Worm (Caenorhabditis elegans) whole organism, L4 larva: Measurements from ENCODE around the gene F55D1.1.

Experiments used
- D1046.2 ChIP-seq: fragments of 200-800 bp; sonication (Bioruptor generic); IDR thresholded peaks from 2 replicates; pipeline ENCODE4 v1.3.6; 2022; ENCODE audit warnings: missing genetic modification characterization, missing compliant biosample characterization
- F44E2.7 ChIP-seq: fragments of 200-800 bp; sonication (Bioruptor generic); IDR thresholded peaks from 2 replicates; pipeline ENCODE4 v2.1.2; 2022; ENCODE audit warnings: missing genetic modification characterization, missing compliant biosample characterization
- F49E8.2 ChIP-seq: sonication (generic microtip); optimal IDR thresholded peaks from 2 replicates; lab custom pipeline; 2016; ENCODE audit warnings: missing compliant biosample characterization, mild to moderate bottlenecking, missing genetic modification characterization, borderline replicate concordance
- R02D3.7 ChIP-seq: fragments of 150-350 bp; sonication (generic microtip); optimal IDR thresholded peaks from 3 replicates; lab custom pipeline; 2014; ENCODE audit warnings: missing biosample characterization, missing genetic modification characterization
- Y48G9A.11 ChIP-seq: fragments of 200-800 bp; sonication (Bioruptor generic); IDR thresholded peaks from 2 replicates; pipeline ENCODE4 v1.3.6; 2022; ENCODE audit warnings: missing genetic modification reagents, missing genetic modification characterization, missing compliant biosample characterization
- Y5F2A.4 ChIP-seq: fragments of 200-800 bp; sonication (Bioruptor generic); optimal IDR thresholded peaks from 2 replicates; lab custom pipeline; 2018; ENCODE audit warnings: mild to moderate bottlenecking, missing genetic modification characterization, missing compliant biosample characterization
- ZK546.5 ChIP-seq, 2 experiments: sonication (generic microtip); optimal IDR thresholded peaks; 2 replicates each; lab custom pipeline; 2017; ENCODE audit warnings: missing biosample characterization in 2 of 2, missing genetic modification characterization in 2 of 2
- aly-2 ChIP-seq: sonication (generic microtip); optimal IDR thresholded peaks from 2 replicates; lab custom pipeline; 2018; ENCODE audit warnings: missing biosample characterization, missing genetic modification characterization
- attf-4 ChIP-seq: sonication (generic microtip); optimal IDR thresholded peaks from 3 replicates; lab custom pipeline; 2017; ENCODE audit warnings: missing biosample characterization, missing genetic modification characterization
- ceh-20 ChIP-seq: fragments of 200-800 bp; sonication (Bioruptor generic); IDR thresholded peaks from 2 replicates; pipeline ENCODE4 v1.3.6; 2022; ENCODE audit warnings: missing genetic modification reagents, missing genetic modification characterization, missing compliant biosample characterization
- ceh-28 ChIP-seq: fragments of 150-350 bp; optimal IDR thresholded peaks from 2 replicates; lab custom pipeline; 2014; ENCODE audit warnings: missing biosample characterization, missing genetic modification reagents, missing genetic modification characterization
- ceh-32 ChIP-seq: sonication (generic microtip); optimal IDR thresholded peaks from 2 replicates; lab custom pipeline; 2016; ENCODE audit warnings: mild to moderate bottlenecking, missing genetic modification characterization, missing compliant biosample characterization; ENCODE audit not compliant: poor library complexity
- ceh-44 ChIP-seq: fragments of 200-800 bp; sonication (Bioruptor generic); IDR thresholded peaks from 2 replicates; pipeline ENCODE4 v1.3.6; 2022; ENCODE audit warnings: missing genetic modification reagents, missing genetic modification characterization, missing compliant biosample characterization
- ces-1 ChIP-seq: fragments of 150-350 bp; sonication (generic microtip); optimal IDR thresholded peaks from 4 replicates; lab custom pipeline; 2014; ENCODE audit warnings: missing biosample characterization, missing genetic modification reagents, missing genetic modification characterization
- cey-2 ChIP-seq: sonication (generic microtip); optimal IDR thresholded peaks from 3 replicates; lab custom pipeline; 2017; ENCODE audit warnings: missing genetic modification characterization, mild to moderate bottlenecking, missing compliant biosample characterization, antibody characterized with exemption, borderline replicate concordance; ENCODE audit not compliant: insufficient read depth
- ctbp-1 ChIP-seq: fragments of 200-800 bp; sonication (Bioruptor generic); IDR thresholded peaks from 2 replicates; pipeline ENCODE4 v1.3.6; 2022; ENCODE audit warnings: missing genetic modification reagents, missing genetic modification characterization, missing compliant biosample characterization
- daf-12 ChIP-seq: fragments of 150-350 bp; optimal IDR thresholded peaks from 2 replicates; lab custom pipeline; 2014; ENCODE audit warnings: missing biosample characterization, missing genetic modification reagents, missing genetic modification characterization
- daf-16 ChIP-seq, 3 experiments: sonication (generic microtip); optimal IDR thresholded peaks; 2 replicates each; lab custom pipeline; 2016 to 2017; ENCODE audit warnings: missing genetic modification characterization in 3 of 3, missing genetic modification reagents in 3 of 3, mild to moderate bottlenecking in 2 of 3, missing compliant biosample characterization in 2 of 3, missing biosample characterization in 1 of 3, moderate library complexity in 1 of 3
- daf-19 ChIP-seq: fragments of 200-800 bp; sonication (Bioruptor generic); conservative IDR thresholded peaks from 2 replicates; pipeline ENCODE4 v1.3.6; 2022; ENCODE audit warnings: missing genetic modification characterization, missing compliant biosample characterization
- daf-8 ChIP-seq: fragments of 200-800 bp; sonication (Bioruptor generic); IDR thresholded peaks from 2 replicates; pipeline ENCODE4 v1.3.6; 2022; ENCODE audit warnings: missing genetic modification characterization, missing compliant biosample characterization
- dmd-8 ChIP-seq: fragments of 200-800 bp; sonication (Bioruptor generic); IDR thresholded peaks from 2 replicates; pipeline ENCODE4 v1.3.6; 2022; ENCODE audit warnings: missing genetic modification characterization, missing compliant biosample characterization
- fos-1 ChIP-seq: fragments of 150-350 bp; optimal IDR thresholded peaks from 2 replicates; lab custom pipeline; 2014; ENCODE audit warnings: missing biosample characterization, missing genetic modification characterization
- gei-8 ChIP-seq: fragments of 200-800 bp; sonication (Bioruptor generic); optimal IDR thresholded peaks from 2 replicates; lab custom pipeline; 2018; ENCODE audit warnings: mild to moderate bottlenecking, missing genetic modification characterization, missing compliant biosample characterization
- hif-1 ChIP-seq, 2 experiments: sonication (generic microtip); optimal IDR thresholded peaks; 2 replicates each; lab custom pipeline; 2016 to 2017; ENCODE audit warnings: missing compliant biosample characterization in 2 of 2, missing genetic modification characterization in 2 of 2, missing genetic modification reagents in 2 of 2, missing genotype in 2 of 2, mild to moderate bottlenecking in 1 of 2
- hlh-11 ChIP-seq: fragments of 200-800 bp; sonication (Bioruptor generic); optimal IDR thresholded peaks from 2 replicates; lab custom pipeline; 2018; ENCODE audit warnings: mild to moderate bottlenecking, missing genetic modification characterization, missing compliant biosample characterization
- hmg-1.1 ChIP-seq: fragments of 200-800 bp; sonication (Bioruptor generic); IDR thresholded peaks from 2 replicates; pipeline ENCODE4 v1.3.6; 2022; ENCODE audit warnings: missing genetic modification reagents, missing genetic modification characterization, missing compliant biosample characterization
- jun-1 ChIP-seq: fragments of 150-350 bp; optimal IDR thresholded peaks from 2 replicates; lab custom pipeline; 2014; ENCODE audit warnings: missing biosample characterization, missing genetic modification reagents, missing genetic modification characterization
- lin-15B ChIP-seq: fragments of 150-350 bp; sonication (generic microtip); optimal IDR thresholded peaks from 3 replicates; lab custom pipeline; 2014; ENCODE audit warnings: missing biosample characterization, missing genetic modification characterization
- lin-29 ChIP-seq: fragments of 200-800 bp; sonication (Bioruptor generic); IDR thresholded peaks from 2 replicates; pipeline ENCODE4 v1.3.6; 2022; ENCODE audit warnings: missing genetic modification reagents, missing genetic modification characterization, missing compliant biosample characterization
- lin-39 ChIP-seq: fragments of 150-350 bp; optimal IDR thresholded peaks from 2 replicates; lab custom pipeline; 2014; ENCODE audit warnings: missing biosample characterization, missing genetic modification reagents, missing genetic modification characterization
- lsy-2 ChIP-seq, 2 experiments: fragments of 150-350 bp in 1 of 2; sonication (generic microtip) in 1 of 2; optimal IDR thresholded peaks; 2 replicates each; lab custom pipeline; 2014 to 2017; ENCODE audit warnings: missing biosample characterization in 2 of 2, missing genetic modification characterization in 2 of 2
- madf-9 ChIP-seq: fragments of 200-800 bp; sonication (Bioruptor generic); conservative IDR thresholded peaks from 2 replicates; pipeline ENCODE4 v1.3.6; 2022; ENCODE audit warnings: missing genetic modification reagents, missing genetic modification characterization, missing compliant biosample characterization
- mdl-1 ChIP-seq, 2 experiments: fragments of 150-350 bp in 1 of 2; sonication (generic microtip) in 1 of 2; optimal IDR thresholded peaks; 2 replicates each; lab custom pipeline; 2014 to 2017; ENCODE audit warnings: missing biosample characterization in 2 of 2, missing genetic modification characterization in 2 of 2
- mes-2 ChIP-seq: sonication (generic microtip); optimal IDR thresholded peaks from 2 replicates; lab custom pipeline; 2016; ENCODE audit warnings: missing genotype, mild to moderate bottlenecking, missing genetic modification characterization, missing compliant biosample characterization; ENCODE audit not compliant: poor library complexity, severe bottlenecking
- nhr-10 ChIP-seq: fragments of 150-350 bp; optimal IDR thresholded peaks from 2 replicates; lab custom pipeline; 2014; ENCODE audit warnings: missing biosample characterization, missing genetic modification characterization
- nhr-11 ChIP-seq: fragments of 150-350 bp; optimal IDR thresholded peaks from 2 replicates; lab custom pipeline; 2014; ENCODE audit warnings: missing biosample characterization, missing genetic modification characterization
- nhr-25 ChIP-seq: sonication (generic microtip); optimal IDR thresholded peaks from 2 replicates; lab custom pipeline; 2017; ENCODE audit warnings: missing genetic modification characterization, mild to moderate bottlenecking, missing compliant biosample characterization, antibody characterized with exemption, moderate library complexity, borderline replicate concordance; ENCODE audit not compliant: insufficient read depth
- nhr-41 ChIP-seq: fragments of 200-800 bp; sonication (Bioruptor generic); IDR thresholded peaks from 2 replicates; pipeline ENCODE4 v1.3.6; 2022; ENCODE audit warnings: missing genetic modification reagents, missing genetic modification characterization, missing compliant biosample characterization
- pha-4 ChIP-seq, 2 experiments: fragments of 150-350 bp in 1 of 2; fragments of 200-800 bp in 1 of 2; sonication (Bioruptor generic) in 1 of 2; IDR thresholded peaks in 1 of 2; optimal IDR thresholded peaks in 1 of 2; 2 replicates each; pipeline versions ENCODE4 v1.3.6 to Lab custom; 2014 to 2022; ENCODE audit warnings: missing genetic modification characterization in 2 of 2, missing genetic modification reagents in 2 of 2, missing biosample characterization in 1 of 2, missing compliant biosample characterization in 1 of 2
- rbr-2 ChIP-seq: sonication (generic microtip); optimal IDR thresholded peaks from 2 replicates; lab custom pipeline; 2016; ENCODE audit warnings: missing genotype, missing genetic modification characterization, missing compliant biosample characterization
- saeg-2 ChIP-seq: fragments of 200-800 bp; sonication (Bioruptor generic); IDR thresholded peaks from 2 replicates; pipeline ENCODE4 v1.3.6; 2022; ENCODE audit warnings: missing genetic modification reagents, missing genetic modification characterization, missing compliant biosample characterization
- sdz-12 ChIP-seq: fragments of 200-800 bp; sonication (Bioruptor generic); optimal IDR thresholded peaks from 2 replicates; lab custom pipeline; 2018; ENCODE audit warnings: mild to moderate bottlenecking, missing genetic modification characterization, missing compliant biosample characterization
- snpc-1.2 ChIP-seq: fragments of 200-800 bp; sonication (Bioruptor generic); IDR thresholded peaks from 2 replicates; pipeline ENCODE4 v1.3.6; 2022; ENCODE audit warnings: missing genetic modification reagents, missing genetic modification characterization, missing compliant biosample characterization
- snpc-4 ChIP-seq: fragments of 150-350 bp; optimal IDR thresholded peaks from 2 replicates; lab custom pipeline; 2014; ENCODE audit warnings: missing biosample characterization, missing genetic modification characterization
- tra-1 ChIP-seq: fragments of 200-800 bp; sonication (Bioruptor generic); IDR thresholded peaks from 2 replicates; pipeline ENCODE4 v1.3.6; 2022; ENCODE audit warnings: missing genetic modification reagents, missing genetic modification characterization, missing compliant biosample characterization
- unc-130 ChIP-seq: sonication (generic microtip); optimal IDR thresholded peaks from 2 replicates; lab custom pipeline; 2016; ENCODE audit warnings: missing genetic modification reagents, missing genetic modification characterization, missing compliant biosample characterization
- unc-39 ChIP-seq: sonication (generic microtip); optimal IDR thresholded peaks from 2 replicates; lab custom pipeline; 2017; ENCODE audit warnings: missing biosample characterization, missing genetic modification characterization
- zfp-2 ChIP-seq: sonication (generic microtip); optimal IDR thresholded peaks from 2 replicates; lab custom pipeline; 2016; ENCODE audit warnings: mild to moderate bottlenecking, missing genetic modification characterization, missing compliant biosample characterization
- zip-2 ChIP-seq: fragments of 150-350 bp; optimal IDR thresholded peaks from 2 replicates; lab custom pipeline; 2014; ENCODE audit warnings: missing biosample characterization, missing genetic modification characterization
- ztf-11 ChIP-seq: fragments of 150-350 bp; optimal IDR thresholded peaks from 2 replicates; lab custom pipeline; 2014; ENCODE audit warnings: missing biosample characterization, missing genetic modification characterization

Gene F55D1.1

ce11 chrX:5475164-5475576 is 14.5 kb upstream of the F55D1.1 start (continued):
- no peak for TF ChIP-seq lin-29 (GFP tag; lab: Robert Waterston, UW)
- no peak for TF ChIP-seq ceh-20
- TF ChIP-seq cey-2 = no peak
- no peak for TF ChIP-seq saeg-2
- no peak for TF ChIP-seq F44E2.7 (GFP tag; lab: Robert Waterston, UW)
- peak; percentile 72; the same call in 1 of the 2 replicates for TF ChIP-seq tra-1
- TF ChIP-seq nhr-10 (tag; lab: Kevin White, UChicago) = no peak
- TF ChIP-seq dmd-8 = no peak
- no peak for TF ChIP-seq daf-16 (GFP tag; optimal IDR thresholded peaks at IDR 0.05; lab: Kevin White, UChicago)
- peak; percentile 34 for TF ChIP-seq daf-16 (tag; optimal IDR thresholded peaks at IDR 0.05; lab: Kevin White, UChicago)
- no peak for TF ChIP-seq ZK546.5 (tag; optimal IDR thresholded peaks at IDR 0.05; lab: Kevin White, UChicago)
- no peak for TF ChIP-seq zip-2
- TF ChIP-seq attf-4 (tag; lab: Kevin White, UChicago) = peak; percentile 36
- no peak for TF ChIP-seq R02D3.7 (tag; lab: Kevin White, UChicago)
- no peak for TF ChIP-seq D1046.2 (GFP tag; lab: Robert Waterston, UW)
- TF ChIP-seq jun-1 (tag; lab: Kevin White, UChicago) = peak; percentile 22
- peak; percentile 95 for TF ChIP-seq nhr-25 (tag; lab: Kevin White, UChicago)
- peak; percentile 59 for TF ChIP-seq nhr-11 (tag; lab: Kevin White, UChicago)
- no peak for TF ChIP-seq lin-15B (tag; lab: Kevin White, UChicago)
- no peak for TF ChIP-seq gei-8
- peak; percentile 48 for TF ChIP-seq mes-2 (tag; lab: Kevin White, UChicago)
- no peak for TF ChIP-seq Y48G9A.11 (GFP tag; lab: Robert Waterston, UW)
- TF ChIP-seq zfp-2 (tag; lab: Kevin White, UChicago) = no peak
- no peak for TF ChIP-seq sdz-12 (GFP tag; lab: Kevin White, UChicago)
- TF ChIP-seq unc-39 (tag; lab: Kevin White, UChicago) = no peak
- TF ChIP-seq ceh-32 (tag; lab: Kevin White, UChicago) = no peak
- no peak for TF ChIP-seq fos-1 (tag; lab: Kevin White, UChicago)
- no peak for TF ChIP-seq daf-12 (tag; lab: Kevin White, UChicago)
- no peak for TF ChIP-seq aly-2
- no peak for TF ChIP-seq ces-1 (GFP tag; lab: Kevin White, UChicago)
- TF ChIP-seq lin-39 (tag; lab: Kevin White, UChicago) = no peak
- TF ChIP-seq pha-4 (GFP tag; IDR thresholded peaks at IDR 0.05; lab: Robert Waterston, UW) = no peak
- peak; percentile 45 for TF ChIP-seq pha-4 (tag; optimal IDR thresholded peaks at IDR 0.05; lab: Kevin White, UChicago)
- TF ChIP-seq mdl-1 (tag; optimal IDR thresholded peaks at IDR 0.05; lab: Kevin White, UChicago) = peak; percentile 16 to 67
- TF ChIP-seq ceh-44 (GFP tag; lab: Robert Waterston, UW) = no peak
- no peak for TF ChIP-seq F49E8.2 (tag; lab: Kevin White, UChicago)
- TF ChIP-seq snpc-4 (tag; lab: Kevin White, UChicago) = no peak
- TF ChIP-seq hif-1 (tag; optimal IDR thresholded peaks at IDR 0.05; lab: Kevin White, UChicago) = no peak
- TF ChIP-seq snpc-1.2 (GFP tag; lab: Robert Waterston, UW) = no peak
- peak; percentile 58 for TF ChIP-seq rbr-2 (tag; lab: Kevin White, UChicago)
- no peak for TF ChIP-seq daf-19 (GFP tag; lab: Robert Waterston, UW)
- no peak for TF ChIP-seq ztf-11
- TF ChIP-seq hmg-1.1 (GFP tag; lab: Robert Waterston, UW) = peak; percentile 69
- TF ChIP-seq unc-130 (GFP tag; lab: Kevin White, UChicago) = no peak
- no peak for TF ChIP-seq Y5F2A.4 (GFP tag; lab: Kevin White, UChicago)
- TF ChIP-seq madf-9 (GFP tag; lab: Robert Waterston, UW) = 0 out of 2 replicates have a peak, but pooled peaks have one; percentile 14
- peak; percentile 90 for TF ChIP-seq hlh-11 (tag; lab: Kevin White, UChicago)
- TF ChIP-seq ceh-28 (tag; lab: Kevin White, UChicago) = no peak
- TF ChIP-seq nhr-41 = peak; percentile 95
- TF ChIP-seq lsy-2 (tag; optimal IDR thresholded peaks at IDR 0.05; lab: Kevin White, UChicago) = peak; percentile 34 to 44
- TF ChIP-seq daf-8 (GFP tag; lab: Robert Waterston, UW) = no peak
- TF ChIP-seq ctbp-1 = no peak
